Fruit fly (Drosophila melanogaster) whole organism, embryonic: ENCODE measurements around the gene Nf1.

Experiments used
- CG10979 ChIP-seq: fragments of 200-800 bp; sonication (Bioruptor generic); optimal IDR thresholded peaks from 2 replicates; lab custom pipeline; 2018; ENCODE audit warnings: missing biosample characterization, mild to moderate bottlenecking, missing genetic modification characterization, moderate library complexity
- CG11560 ChIP-seq: fragments of 200-800 bp; sonication (Bioruptor generic); IDR thresholded peaks from 3 replicates; pipeline ENCODE4 v1.3.6; 2022; ENCODE audit warnings: missing biosample characterization, missing genetic modification characterization
- CG11695 ChIP-seq: fragments of 200-800 bp; sonication (Bioruptor generic); IDR thresholded peaks from 3 replicates; pipeline ENCODE4 v1.3.6; 2022; ENCODE audit warnings: missing biosample characterization, missing genetic modification characterization
- CG12236 ChIP-seq: fragments of 200-800 bp; sonication (Bioruptor generic); optimal IDR thresholded peaks from 2 replicates; lab custom pipeline; 2016; ENCODE audit warnings: missing biosample characterization, missing genetic modification characterization
- CG1233 ChIP-seq: fragments of 200-800 bp; sonication (Bioruptor generic); optimal IDR thresholded peaks from 4 replicates; lab custom pipeline; 2018; ENCODE audit warnings: missing biosample characterization, mild to moderate bottlenecking, missing genetic modification characterization
- CG12659 ChIP-seq: fragments of 200-800 bp; sonication (Bioruptor generic); optimal IDR thresholded peaks from 3 replicates; lab custom pipeline; 2017; ENCODE audit warnings: mild to moderate bottlenecking, missing biosample characterization, missing genetic modification reagents, missing genetic modification characterization
- CG14050 ChIP-seq: fragments of 200-800 bp; sonication (Bioruptor generic); IDR thresholded peaks from 3 replicates; pipeline ENCODE4 v1.3.6; 2022; ENCODE audit warnings: missing biosample characterization, missing genetic modification characterization
- CG15479 ChIP-seq: fragments of 200-800 bp; sonication (Bioruptor generic); optimal IDR thresholded peaks from 3 replicates; lab custom pipeline; 2019; ENCODE audit warnings: missing biosample characterization, mild to moderate bottlenecking, missing genetic modification characterization, moderate library complexity
- CG15601 ChIP-seq: fragments of 200-800 bp; sonication (Bioruptor generic); optimal IDR thresholded peaks from 3 replicates; lab custom pipeline; 2019; ENCODE audit warnings: missing biosample characterization, mild to moderate bottlenecking, missing genetic modification characterization, moderate library complexity
- CG15696 ChIP-seq: fragments of 200-800 bp; sonication (Bioruptor generic); optimal IDR thresholded peaks from 2 replicates; lab custom pipeline; 2019; ENCODE audit warnings: missing biosample characterization, mild to moderate bottlenecking, missing genetic modification characterization, moderate library complexity
- CG16815 ChIP-seq: fragments of 200-800 bp; sonication (Bioruptor generic); optimal IDR thresholded peaks from 3 replicates; lab custom pipeline; 2017; ENCODE audit warnings: missing biosample characterization, mild to moderate bottlenecking, missing genetic modification characterization
- CG16863 ChIP-seq: fragments of 200-800 bp; sonication (Bioruptor generic); optimal IDR thresholded peaks from 3 replicates; lab custom pipeline; 2016; ENCODE audit warnings: missing biosample characterization, missing genetic modification characterization
- CG2116 ChIP-seq: fragments of 200-800 bp; sonication (Bioruptor generic); optimal IDR thresholded peaks from 3 replicates; lab custom pipeline; 2018; ENCODE audit warnings: missing biosample characterization, mild to moderate bottlenecking, missing genetic modification characterization
- CG2712 ChIP-seq: fragments of 200-800 bp; optimal IDR thresholded peaks from 3 replicates; lab custom pipeline; 2019; ENCODE audit warnings: missing biosample characterization, mild to moderate bottlenecking, missing genetic modification characterization, moderate library complexity
- CG30431 ChIP-seq: fragments of 200-800 bp; sonication (Bioruptor generic); optimal IDR thresholded peaks from 2 replicates; lab custom pipeline; 2017; ENCODE audit warnings: missing biosample characterization, missing genetic modification characterization
- CG31224 ChIP-seq: fragments of 200-800 bp; sonication (Bioruptor generic); IDR thresholded peaks from 2 replicates; pipeline ENCODE4 v1.3.6; 2022; ENCODE audit warnings: missing biosample characterization, missing genetic modification characterization
- CG3163 ChIP-seq: fragments of 200-800 bp; sonication (Bioruptor generic); optimal IDR thresholded peaks from 3 replicates; lab custom pipeline; 2016; ENCODE audit warnings: missing biosample characterization, missing genetic modification characterization
- CG32772 ChIP-seq: fragments of 200-800 bp; sonication (Bioruptor generic); IDR thresholded peaks from 2 replicates; pipeline ENCODE4 v1.3.6; 2022; ENCODE audit warnings: missing biosample characterization, missing genetic modification characterization
- CG33557 ChIP-seq: fragments of 200-800 bp; sonication (Bioruptor generic); optimal IDR thresholded peaks from 2 replicates; lab custom pipeline; 2019; ENCODE audit warnings: missing biosample characterization, mild to moderate bottlenecking, missing genetic modification characterization, moderate library complexity
- CG4854 ChIP-seq: fragments of 200-800 bp; sonication (Bioruptor generic); optimal IDR thresholded peaks from 2 replicates; lab custom pipeline; 2016; ENCODE audit warnings: missing biosample characterization, missing genetic modification characterization, inconsistent platforms
- CG6254 ChIP-seq: fragments of 200-800 bp; sonication (Bioruptor generic); optimal IDR thresholded peaks from 3 replicates; lab custom pipeline; 2017; ENCODE audit warnings: mild to moderate bottlenecking, missing biosample characterization, missing genetic modification reagents, missing genetic modification characterization
- CG6683 ChIP-seq: fragments of 200-800 bp; sonication (Bioruptor generic); optimal IDR thresholded peaks from 2 replicates; lab custom pipeline; 2017; ENCODE audit warnings: missing biosample characterization, mild to moderate bottlenecking, missing genetic modification characterization, missing genetic modification reagents
- CG8944 ChIP-seq: fragments of 200-800 bp; sonication (Bioruptor generic); optimal IDR thresholded peaks from 3 replicates; lab custom pipeline; 2016; ENCODE audit warnings: missing biosample characterization, missing genetic modification characterization
- CG9727 ChIP-seq: fragments of 200-800 bp; sonication (Bioruptor generic); optimal IDR thresholded peaks from 3 replicates; lab custom pipeline; 2017; ENCODE audit warnings: missing biosample characterization, mild to moderate bottlenecking, missing genetic modification characterization
- Dref ChIP-seq: fragments of 200-800 bp; sonication (Bioruptor generic); IDR thresholded peaks from 2 replicates; pipeline ENCODE4 v1.3.6; 2022; ENCODE audit warnings: missing biosample characterization, missing genetic modification characterization
- Fer2 ChIP-seq: fragments of 200-800 bp; sonication (Bioruptor generic); optimal IDR thresholded peaks from 2 replicates; lab custom pipeline; 2018; ENCODE audit warnings: missing biosample characterization, mild to moderate bottlenecking, missing genetic modification characterization, moderate library complexity
- GATAe ChIP-seq: fragments of 200-800 bp; sonication (Bioruptor generic); conservative IDR thresholded peaks from 2 replicates; pipeline ENCODE4 v1.3.6; 2022; ENCODE audit warnings: missing biosample characterization, missing genetic modification characterization
- Hr39 ChIP-seq: fragments of >200 bp; optimal IDR thresholded peaks from 2 replicates; lab custom pipeline; 2017
- Mes4 ChIP-seq: fragments of 200-800 bp; sonication (Bioruptor generic); optimal IDR thresholded peaks from 2 replicates; lab custom pipeline; 2016; ENCODE audit warnings: missing biosample characterization, missing genetic modification characterization
- Mrtf ChIP-seq: fragments of 200-800 bp; sonication (Bioruptor generic); IDR thresholded peaks from 3 replicates; pipeline ENCODE4 v1.3.6; 2022; ENCODE audit warnings: missing biosample characterization, missing genetic modification characterization
- Nf-YC ChIP-seq: fragments of 200-800 bp; optimal IDR thresholded peaks from 3 replicates; lab custom pipeline; 2019; ENCODE audit warnings: missing biosample characterization, mild to moderate bottlenecking, missing genetic modification characterization, moderate library complexity
- amos ChIP-seq: fragments of 200-800 bp; sonication (Bioruptor generic); IDR thresholded peaks from 2 replicates; pipeline ENCODE4 v1.3.6; 2022; ENCODE audit warnings: missing biosample characterization, missing genetic modification characterization; ENCODE audit not compliant: partially characterized antibody
- cad ChIP-seq: fragments of >200 bp; optimal IDR thresholded peaks from 2 replicates; lab custom pipeline; 2017; ENCODE audit warnings: missing biosample characterization, missing genetic modification characterization
- dm ChIP-seq: fragments of 200-800 bp; sonication (Bioruptor generic); optimal IDR thresholded peaks from 3 replicates; lab custom pipeline; 2016; ENCODE audit warnings: missing biosample characterization, missing genetic modification characterization
- exex ChIP-seq: fragments of 200-800 bp; sonication (Bioruptor generic); optimal IDR thresholded peaks from 4 replicates; lab custom pipeline; 2018; ENCODE audit warnings: missing biosample characterization, mild to moderate bottlenecking, missing genetic modification characterization, moderate library complexity
- gro ChIP-seq: fragments of 200-800 bp; sonication (Bioruptor generic); optimal IDR thresholded peaks from 2 replicates; lab custom pipeline; 2016; ENCODE audit warnings: missing biosample characterization, missing genetic modification characterization
- oc ChIP-seq: fragments of 200-800 bp; sonication (Bioruptor generic); optimal IDR thresholded peaks from 2 replicates; lab custom pipeline; 2018; ENCODE audit warnings: missing biosample characterization, mild to moderate bottlenecking, missing genetic modification characterization, moderate library complexity
- p53 ChIP-seq: fragments of 200-800 bp; sonication (Bioruptor generic); optimal IDR thresholded peaks from 2 replicates; lab custom pipeline; 2016; ENCODE audit warnings: missing biosample characterization, missing genetic modification characterization
- phol ChIP-seq: fragments of 200-800 bp; sonication (Bioruptor generic); optimal IDR thresholded peaks from 3 replicates; lab custom pipeline; 2018; ENCODE audit warnings: missing biosample characterization, mild to moderate bottlenecking, missing genetic modification characterization, moderate library complexity
- sima ChIP-seq: fragments of 200-800 bp; sonication (Bioruptor generic); optimal IDR thresholded peaks from 2 replicates; lab custom pipeline; 2016; ENCODE audit warnings: missing biosample characterization, missing genetic modification characterization
- slp2 ChIP-seq: fragments of 200-800 bp; sonication (Bioruptor generic); optimal IDR thresholded peaks from 2 replicates; lab custom pipeline; 2016; ENCODE audit warnings: missing biosample characterization, missing genetic modification characterization
- sr ChIP-seq: fragments of 200-800 bp; sonication (Bioruptor generic); IDR thresholded peaks from 3 replicates; pipeline ENCODE4 v1.3.6; 2022; ENCODE audit warnings: missing biosample characterization, missing genetic modification characterization
- sug ChIP-seq: fragments of 200-800 bp; optimal IDR thresholded peaks from 2 replicates; lab custom pipeline; 2019; ENCODE audit warnings: missing biosample characterization, mild to moderate bottlenecking, missing genetic modification characterization, moderate library complexity
- tio ChIP-seq: fragments of 200-800 bp; sonication (Bioruptor generic); optimal IDR thresholded peaks from 2 replicates; lab custom pipeline; 2017; ENCODE audit warnings: missing biosample characterization, missing genetic modification characterization, inconsistent platforms
- ttk ChIP-seq: fragments of 200-800 bp; sonication (Bioruptor generic); IDR thresholded peaks from 2 replicates; pipeline ENCODE4 v2.1.2; 2022; ENCODE audit warnings: missing biosample characterization, missing genetic modification characterization
- unc-4 ChIP-seq: fragments of 200-800 bp; sonication (Bioruptor generic); IDR thresholded peaks from 2 replicates; pipeline ENCODE4 v1.3.6; 2022; ENCODE audit warnings: missing biosample characterization, missing genetic modification characterization; ENCODE audit not compliant: partially characterized antibody
- vfl ChIP-seq: fragments of 200-800 bp; sonication (Bioruptor generic); optimal IDR thresholded peaks from 2 replicates; lab custom pipeline; 2016; ENCODE audit warnings: missing biosample characterization, missing genetic modification characterization
- zen ChIP-seq: fragments of 200-800 bp; sonication (Bioruptor generic); optimal IDR thresholded peaks from 3 replicates; lab custom pipeline; 2018; ENCODE audit warnings: missing biosample characterization, mild to moderate bottlenecking, missing genetic modification characterization, moderate library complexity
- zf30C ChIP-seq: fragments of 200-800 bp; sonication (Bioruptor generic); optimal IDR thresholded peaks from 3 replicates; lab custom pipeline; 2018; ENCODE audit warnings: missing biosample characterization, mild to moderate bottlenecking, missing genetic modification characterization

Nf1 gene

dm6 chr3R:26009766-26010414 is 27.1 kb downstream of the Nf1 start (continued):
- TF ChIP-seq CG6683 (GFP tag; lab: Kevin White, UChicago) (no peak), Hr39 (lab: Kevin White, UChicago) (no peak), oc (tag; lab: Kevin White, UChicago) (peak; percentile 48), exex (tag; lab: Kevin White, UChicago) (no peak), Mrtf (GFP tag; lab: Robert Waterston, UW) (no peak), amos (GFP tag; lab: Robert Waterston, UW) (no peak), CG16863 (GFP tag; lab: Kevin White, UChicago) (no peak), Fer2 (no peak)

- peak; percentile 34 for TF ChIP-seq CG8944
- no peak for TF ChIP-seq CG11695
- TF ChIP-seq sima (GFP tag; lab: Kevin White, UChicago) = no peak
- TF ChIP-seq phol (tag; lab: Kevin White, UChicago) = no peak
- TF ChIP-seq CG33557 (GFP tag; lab: Kevin White, UChicago) = peak; percentile 24
- TF ChIP-seq zen (tag; lab: Kevin White, UChicago) = peak; percentile 37
- no peak for TF ChIP-seq CG15696
- no peak for TF ChIP-seq slp2 (GFP tag; lab: Kevin White, UChicago)
- TF ChIP-seq vfl (GFP tag; lab: Kevin White, UChicago) = no peak
- TF ChIP-seq CG12659 (GFP tag; lab: Kevin White, UChicago) = no peak
- no peak for TF ChIP-seq Nf-YC
- TF ChIP-seq CG6254 (GFP tag; lab: Kevin White, UChicago) = no peak
- TF ChIP-seq CG11560 (tag; lab: Robert Waterston, UW) = no peak
- TF ChIP-seq CG10979 (tag; lab: Kevin White, UChicago) = no peak
- no peak for TF ChIP-seq dm
- TF ChIP-seq tio = no peak
- no peak for TF ChIP-seq CG14050 (GFP tag; lab: Robert Waterston, UW)
- no peak for TF ChIP-seq CG30431
- peak; percentile 5 for TF ChIP-seq CG2712
- peak; percentile 92 for TF ChIP-seq CG15479 (GFP tag; lab: Kevin White, UChicago)
- TF ChIP-seq CG4854 = no peak
- TF ChIP-seq ttk = no peak
- TF ChIP-seq Fer2 = no peak
- no peak for TF ChIP-seq CG31224 (GFP tag; lab: Robert Waterston, UW)
- peak; percentile 37 for TF ChIP-seq cad (GFP tag; lab: Kevin White, UChicago)
- TF ChIP-seq GATAe = no peak
- TF ChIP-seq unc-4 (GFP tag; lab: Robert Waterston, UW) = no peak
- TF ChIP-seq CG32772 (GFP tag; lab: Robert Waterston, UW) = no peak
- TF ChIP-seq p53 (GFP tag; lab: Kevin White, UChicago) = no peak
- no peak for TF ChIP-seq Dref
- TF ChIP-seq CG16815 (GFP tag; lab: Kevin White, UChicago) = no peak
- TF ChIP-seq CG1233 (GFP tag; lab: Kevin White, UChicago) = no peak
- TF ChIP-seq CG3163 = no peak
- TF ChIP-seq zf30C (GFP tag; lab: Kevin White, UChicago) = no peak
- no peak for TF ChIP-seq CG12236 (GFP tag; lab: Kevin White, UChicago)
- no peak for TF ChIP-seq CG15601
- no peak for TF ChIP-seq CG9727
- no peak for TF ChIP-seq exex (tag; lab: Kevin White, UChicago)
- no peak for TF ChIP-seq gro
- TF ChIP-seq sr (GFP tag; lab: Robert Waterston, UW) = no peak
- TF ChIP-seq CG2116 (GFP tag; lab: Kevin White, UChicago) = no peak
- TF ChIP-seq Mes4 = no peak
- TF ChIP-seq sug (tag; lab: Kevin White, UChicago) = no peak
Measured at dm6 chr3R:26010628-26011027, 27.8 kb downstream of the Nf1 start.
